Fruit fly (Drosophila melanogaster): ENCODE results near the gene CTCF.
A peak's percentile ranks its signal among the peaks of the same experiment; 100 is the strongest.

The CTCF gene

DNA sequence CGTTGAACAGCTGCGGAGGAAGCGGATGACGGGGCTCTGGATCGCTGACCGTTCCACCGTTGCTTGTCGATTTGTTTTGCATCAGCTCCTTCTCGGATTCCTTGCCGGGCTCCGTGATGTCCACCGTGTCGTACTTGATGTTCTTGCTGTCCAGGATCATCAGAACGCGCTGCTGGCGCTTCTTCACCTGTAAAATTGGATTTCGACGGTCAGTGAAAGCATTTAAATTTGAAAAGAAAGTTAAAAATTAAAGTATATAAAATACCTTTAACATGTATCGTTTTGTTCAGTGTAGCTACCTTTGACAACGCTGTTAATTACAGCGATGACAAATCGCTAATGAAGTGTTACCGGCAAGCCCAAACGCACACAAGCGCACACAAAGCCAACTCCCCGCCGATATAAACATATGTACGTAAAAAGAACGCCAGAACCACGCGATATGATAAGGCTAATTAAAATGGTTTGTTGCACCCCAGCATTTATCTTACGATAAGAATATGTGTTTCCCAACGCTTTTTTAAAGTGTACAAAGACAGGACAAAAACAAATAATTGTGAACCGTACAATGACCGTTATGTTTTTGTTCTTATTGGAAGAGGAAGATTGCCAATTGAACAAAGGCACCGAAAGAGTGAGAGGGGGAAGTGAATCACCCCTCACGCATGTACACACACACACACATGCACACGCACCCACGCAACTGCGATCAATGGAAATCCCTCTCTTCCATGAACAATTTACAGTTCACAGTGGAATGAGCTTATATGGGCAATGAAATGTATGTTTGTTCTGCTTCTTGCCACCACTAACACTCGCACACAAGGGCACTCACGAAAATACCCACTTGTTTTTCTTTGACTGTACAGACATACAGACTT is 11.5 kb upstream of the CTCF start (continued):
- TF ChIP-seq CG31224 (GFP tag; IDR thresholded peaks at IDR 0.05) (peak; percentile 33; the same call in 1 of the 2 replicates), CG5180 (GFP tag; optimal IDR thresholded peaks at IDR 0.05) (no peak), pzg (GFP tag; optimal IDR thresholded peaks at IDR 0.05) (peak; percentile 18), Pdp1 (GFP tag; optimal IDR thresholded peaks at IDR 0.05) (peak in 1 of 2 experiments; percentile 49), cwo (GFP tag; optimal IDR thresholded peaks at IDR 0.05) (peak; percentile 24), gem (tag; optimal IDR thresholded peaks at IDR 0.05) (peak; percentile 58), grn (GFP tag; optimal IDR thresholded peaks at IDR 0.05) (peak; percentile 50), CG1832 (GFP tag; optimal IDR thresholded peaks at IDR 0.05) (no peak), MESR4 (GFP tag; optimal IDR thresholded peaks at IDR 0.05) (peak; percentile 1), ems (GFP tag; optimal IDR thresholded peaks at IDR 0.05) (peak; percentile 31), unc-4 (GFP tag; IDR thresholded peaks at IDR 0.05; ENCODE audit: partially characterized antibody) (0 out of 2 replicates have a peak, but pooled peaks have one; percentile 30), Oli (tag; optimal IDR thresholded peaks at IDR 0.05) (peak; percentile 40), CG8944 (GFP tag; optimal IDR thresholded peaks at IDR 0.05) (peak; percentile 6), CG10274 (GFP tag; optimal IDR thresholded peaks at IDR 0.05) (peak; percentile 0), CG2120 (GFP tag; optimal IDR thresholded peaks at IDR 0.05) (peak; percentile 59), Kr (GFP tag; optimal IDR thresholded peaks at IDR 0.05) (no peak), CG1233 (GFP tag; optimal IDR thresholded peaks at IDR 0.05) (no peak), lbe (GFP tag; optimal IDR thresholded peaks at IDR 0.05) (peak; percentile 30), CG10209 (GFP tag; optimal IDR thresholded peaks at IDR 0.05) (peak; percentile 35), Dek (tag; optimal IDR thresholded peaks at IDR 0.05) (peak; percentile 5), CG7839 (tag; optimal IDR thresholded peaks at IDR 0.05) (peak; percentile 55), dpn (GFP tag; optimal IDR thresholded peaks at IDR 0.05) (peak; percentile 7 to 18), CG12942 (GFP tag; optimal IDR thresholded peaks at IDR 0.05) (peak; percentile 26), CG5953 (GFP tag; IDR thresholded peaks at IDR 0.05) (peak; percentile 57; the same call in 1 of the 2 replicates), kah (GFP tag; optimal IDR thresholded peaks at IDR 0.05) (peak; percentile 98), Dip2 (GFP tag; IDR thresholded peaks at IDR 0.05) (no peak), D19A (tag; optimal IDR thresholded peaks at IDR 0.05) (peak; percentile 7), danr (GFP tag; IDR thresholded peaks at IDR 0.05) (no peak), sob (GFP tag; IDR thresholded peaks at IDR 0.05) (0 out of 2 replicates have a peak, but pooled peaks have one; percentile 38), Blimp-1 (GFP tag; optimal IDR thresholded peaks at IDR 0.05) (peak; percentile 16), CG3163 (GFP tag; optimal IDR thresholded peaks at IDR 0.05) (no peak), CG18262 (tag; optimal IDR thresholded peaks at IDR 0.05) (peak; percentile 18), CG3281 (GFP tag; optimal IDR thresholded peaks at IDR 0.05) (peak; percentile 68), Vsx1 (GFP tag; optimal IDR thresholded peaks at IDR 0.05) (peak; percentile 95), Ets97D (GFP tag; optimal IDR thresholded peaks at IDR 0.05) (peak; percentile 1), BEAF-32 (GFP tag; optimal IDR thresholded peaks at IDR 0.05) (peak; percentile 0), CG8924 (tag; optimal IDR thresholded peaks at IDR 0.05) (peak; percentile 42), Rx (GFP tag; IDR thresholded peaks at IDR 0.05) (0 out of 2 replicates have a peak, but pooled peaks have one; percentile 9), CG18599 (GFP tag; optimal IDR thresholded peaks at IDR 0.05) (peak; percentile 53), CG10543 (GFP tag; optimal IDR thresholded peaks at IDR 0.05) (peak; percentile 27), stc (GFP tag; IDR thresholded peaks at IDR 0.05) (0 out of 2 replicates have a peak, but pooled peaks have one; percentile 38), CG32767 (GFP tag; IDR thresholded peaks at IDR 0.05) (peak; percentile 42; the same call in 1 of the 2 replicates), kni (GFP tag; optimal IDR thresholded peaks at IDR 0.05) (peak; percentile 52), Rfx (GFP tag; IDR thresholded peaks at IDR 0.05) (peak; percentile 65), CG14014 (GFP tag; IDR thresholded peaks at IDR 0.05) (peak; percentile 24; the same call in 1 of the 2 replicates), bcd (GFP tag; optimal IDR thresholded peaks at IDR 0.05) (peak; percentile 27)
